Fruit fly (Drosophila melanogaster) whole organism, embryonic: ENCODE measurements around the gene fz3.

ENCODE experiments used
- Abd-B ChIP-seq: fragments of 200-800 bp; sonication (Bioruptor generic); optimal IDR thresholded peaks from 2 replicates; lab custom pipeline; 2018; ENCODE audit warnings: missing biosample characterization, mild to moderate bottlenecking, missing genetic modification characterization, moderate library complexity
- Atf-2 ChIP-seq: fragments of 200-800 bp; sonication (Bioruptor generic); optimal IDR thresholded peaks from 2 replicates; lab custom pipeline; 2016; ENCODE audit warnings: missing biosample characterization, missing genetic modification characterization
- BEAF-32 ChIP-seq: fragments of 200-800 bp; sonication (Bioruptor generic); optimal IDR thresholded peaks from 3 replicates; lab custom pipeline; 2017; ENCODE audit warnings: missing biosample characterization, missing genetic modification characterization, mild to moderate bottlenecking, moderate library complexity, missing genetic modification reagents
- CG10565 ChIP-seq: fragments of 200-800 bp; sonication (Bioruptor generic); optimal IDR thresholded peaks from 3 replicates; lab custom pipeline; 2016; ENCODE audit warnings: missing biosample characterization, mild to moderate bottlenecking, missing genetic modification characterization
- CG12104 ChIP-seq: fragments of 200-800 bp; sonication (Bioruptor generic); optimal IDR thresholded peaks from 3 replicates; lab custom pipeline; 2016; ENCODE audit warnings: missing biosample characterization, missing genetic modification characterization
- CG12942 ChIP-seq: fragments of 200-800 bp; sonication (Bioruptor generic); optimal IDR thresholded peaks from 3 replicates; lab custom pipeline; 2016; ENCODE audit warnings: missing biosample characterization, missing genetic modification characterization
- CG13424 ChIP-seq: fragments of 200-800 bp; sonication (Bioruptor generic); optimal IDR thresholded peaks from 2 replicates; lab custom pipeline; 2019; ENCODE audit warnings: missing biosample characterization, mild to moderate bottlenecking, missing genetic modification characterization, moderate library complexity
- CG15073 ChIP-seq: fragments of 200-800 bp; sonication (Bioruptor generic); optimal IDR thresholded peaks from 2 replicates; lab custom pipeline; 2016; ENCODE audit warnings: missing biosample characterization, missing genetic modification characterization
- CG18476 ChIP-seq: fragments of 200-800 bp; sonication (Bioruptor generic); optimal IDR thresholded peaks from 2 replicates; lab custom pipeline; 2016; ENCODE audit warnings: missing biosample characterization, mild to moderate bottlenecking, missing genetic modification characterization
- CG18599 ChIP-seq: fragments of 200-800 bp; sonication (Bioruptor generic); optimal IDR thresholded peaks from 3 replicates; lab custom pipeline; 2017; ENCODE audit warnings: missing biosample characterization, missing genetic modification characterization, mild to moderate bottlenecking, moderate library complexity, missing genetic modification reagents
- CG2202 ChIP-seq: fragments of 200-800 bp; sonication (Bioruptor generic); optimal IDR thresholded peaks from 2 replicates; lab custom pipeline; 2018; ENCODE audit warnings: missing biosample characterization, mild to moderate bottlenecking, missing genetic modification characterization
- CG2678 ChIP-seq: fragments of 200-800 bp; sonication (Bioruptor generic); optimal IDR thresholded peaks from 3 replicates; lab custom pipeline; 2019; ENCODE audit warnings: missing biosample characterization, mild to moderate bottlenecking, missing genetic modification characterization, moderate library complexity
- CG3995 ChIP-seq: fragments of 200-800 bp; sonication (Bioruptor generic); optimal IDR thresholded peaks from 3 replicates; lab custom pipeline; 2016; ENCODE audit warnings: missing biosample characterization, missing genetic modification characterization
- CG6175 ChIP-seq: fragments of 200-800 bp; sonication (Bioruptor generic); IDR thresholded peaks from 3 replicates; pipeline ENCODE4 v1.3.6; 2022; ENCODE audit warnings: missing biosample characterization, missing genetic modification characterization
- CHES-1-like ChIP-seq: fragments of 200-800 bp; sonication (Bioruptor generic); optimal IDR thresholded peaks from 2 replicates; lab custom pipeline; 2016; ENCODE audit warnings: missing biosample characterization, missing genetic modification characterization
- D19A ChIP-seq: fragments of 200-800 bp; optimal IDR thresholded peaks from 3 replicates; lab custom pipeline; 2019; ENCODE audit warnings: missing biosample characterization, mild to moderate bottlenecking, missing genetic modification characterization, moderate library complexity
- Dref ChIP-seq: fragments of 200-800 bp; sonication (Bioruptor generic); IDR thresholded peaks from 2 replicates; pipeline ENCODE4 v1.3.6; 2022; ENCODE audit warnings: missing biosample characterization, missing genetic modification characterization
- Ets97D ChIP-seq: fragments of 200-800 bp; sonication (Bioruptor generic); optimal IDR thresholded peaks from 3 replicates; lab custom pipeline; 2016; ENCODE audit warnings: missing biosample characterization, missing genetic modification characterization
- HmgD ChIP-seq: fragments of 200-800 bp; sonication (Bioruptor generic); optimal IDR thresholded peaks from 3 replicates; lab custom pipeline; 2016; ENCODE audit warnings: missing biosample characterization, missing genetic modification characterization
- Meics ChIP-seq: fragments of 200-800 bp; sonication (Bioruptor generic); optimal IDR thresholded peaks from 2 replicates; lab custom pipeline; 2017; ENCODE audit warnings: missing biosample characterization, mild to moderate bottlenecking, missing genetic modification characterization
- Neu2 ChIP-seq: fragments of 200-800 bp; sonication (Bioruptor generic); optimal IDR thresholded peaks from 3 replicates; lab custom pipeline; 2016; ENCODE audit warnings: missing biosample characterization, missing genetic modification characterization, borderline replicate concordance
- Nf-YB ChIP-seq: fragments of 200-800 bp; sonication (Bioruptor generic); optimal IDR thresholded peaks from 3 replicates; lab custom pipeline; 2019; ENCODE audit warnings: missing biosample characterization, mild to moderate bottlenecking, missing genetic modification characterization, moderate library complexity
- Oaz ChIP-seq: fragments of 200-800 bp; sonication (Bioruptor generic); IDR thresholded peaks from 2 replicates; pipeline ENCODE4 v1.3.6; 2022; ENCODE audit warnings: missing biosample characterization, missing genetic modification characterization
- Optix ChIP-seq: fragments of 200-800 bp; sonication (Bioruptor generic); IDR thresholded peaks from 3 replicates; pipeline ENCODE4 v1.3.6; 2022; ENCODE audit warnings: missing biosample characterization, missing genetic modification characterization
- Ravus ChIP-seq: fragments of 200-800 bp; sonication (Bioruptor generic); IDR thresholded peaks from 2 replicates; pipeline ENCODE4 v1.3.6; 2022; ENCODE audit warnings: missing biosample characterization, missing genetic modification characterization
- Scr ChIP-seq: fragments of 200-800 bp; sonication (Bioruptor generic); IDR thresholded peaks from 2 replicates; pipeline ENCODE4 v1.3.6; 2022; ENCODE audit warnings: missing biosample characterization, missing genetic modification characterization; ENCODE audit not compliant: partially characterized antibody
- Sry-β ChIP-seq: fragments of 200-800 bp; sonication (Bioruptor generic); optimal IDR thresholded peaks from 2 replicates; lab custom pipeline; 2018; ENCODE audit warnings: missing biosample characterization, mild to moderate bottlenecking, missing genetic modification characterization, moderate library complexity
- Usf ChIP-seq: fragments of 200-800 bp; sonication (Bioruptor generic); optimal IDR thresholded peaks from 2 replicates; lab custom pipeline; 2017; ENCODE audit warnings: missing genotype, missing biosample characterization, missing genetic modification characterization
- az2 ChIP-seq: fragments of 200-800 bp; sonication (Bioruptor generic); optimal IDR thresholded peaks from 3 replicates; lab custom pipeline; 2016; ENCODE audit warnings: missing biosample characterization, missing genetic modification characterization
- bbx ChIP-seq: fragments of 200-800 bp; sonication (Bioruptor generic); IDR thresholded peaks from 2 replicates; pipeline ENCODE4 v1.3.6; 2022; ENCODE audit warnings: missing biosample characterization, missing genetic modification characterization; ENCODE audit not compliant: partially characterized antibody
- btn ChIP-seq: fragments of 200-800 bp; sonication (Bioruptor generic); optimal IDR thresholded peaks from 2 replicates; lab custom pipeline; 2016; ENCODE audit warnings: missing biosample characterization, missing genetic modification characterization
- cas ChIP-seq: fragments of 200-800 bp; sonication (Bioruptor generic); IDR thresholded peaks from 2 replicates; pipeline ENCODE4 v1.3.6; 2022; ENCODE audit warnings: missing biosample characterization, missing genetic modification characterization
- chm ChIP-seq: fragments of 200-800 bp; sonication (Bioruptor generic); IDR thresholded peaks from 2 replicates; pipeline ENCODE4 v1.3.6; 2022; ENCODE audit warnings: missing biosample characterization, missing genetic modification characterization
- crc ChIP-seq: fragments of 200-800 bp; sonication (Bioruptor generic); optimal IDR thresholded peaks from 2 replicates; lab custom pipeline; 2016; ENCODE audit warnings: missing biosample characterization, missing genetic modification characterization
- croc ChIP-seq: fragments of 200-800 bp; sonication (Bioruptor generic); conservative IDR thresholded peaks from 3 replicates; pipeline ENCODE4 v1.3.6; 2022; ENCODE audit warnings: missing biosample characterization, missing genetic modification characterization
- fd102C ChIP-seq: fragments of 200-800 bp; sonication (Bioruptor generic); optimal IDR thresholded peaks from 2 replicates; lab custom pipeline; 2018; ENCODE audit warnings: missing biosample characterization, mild to moderate bottlenecking, missing genetic modification characterization, moderate library complexity
- gsb ChIP-seq: fragments of 200-800 bp; sonication (Bioruptor generic); IDR thresholded peaks from 2 replicates; pipeline ENCODE4 v1.3.6; 2022; ENCODE audit warnings: missing biosample characterization, missing genetic modification characterization
- jumu ChIP-seq: fragments of 200-800 bp; sonication (Bioruptor generic); optimal IDR thresholded peaks from 3 replicates; lab custom pipeline; 2016; ENCODE audit warnings: missing biosample characterization, missing genetic modification characterization
- kni ChIP-seq: fragments of 200-800 bp; sonication (Bioruptor generic); optimal IDR thresholded peaks from 3 replicates; lab custom pipeline; 2017; ENCODE audit warnings: mild to moderate bottlenecking, missing biosample characterization, missing genetic modification reagents, missing genetic modification characterization
- knrl ChIP-seq: fragments of 200-800 bp; sonication (Bioruptor generic); IDR thresholded peaks from 3 replicates; pipeline ENCODE4 v1.3.6; 2022; ENCODE audit warnings: missing biosample characterization, missing genetic modification characterization; ENCODE audit not compliant: partially characterized antibody
- lilli ChIP-seq: fragments of 200-800 bp; sonication (Bioruptor generic); optimal IDR thresholded peaks from 3 replicates; lab custom pipeline; 2016; ENCODE audit warnings: missing biosample characterization, missing genetic modification characterization
- odd ChIP-seq: fragments of 200-800 bp; sonication (Bioruptor generic); optimal IDR thresholded peaks from 2 replicates; lab custom pipeline; 2017; ENCODE audit warnings: missing biosample characterization, mild to moderate bottlenecking, missing genetic modification characterization
- peb ChIP-seq: fragments of 200-800 bp; sonication (Bioruptor generic); IDR thresholded peaks from 2 replicates; pipeline ENCODE4 v1.3.6; 2022; ENCODE audit warnings: missing biosample characterization, missing genetic modification characterization
- pzg ChIP-seq: fragments of 200-800 bp; sonication (Bioruptor generic); optimal IDR thresholded peaks from 3 replicates; lab custom pipeline; 2018; ENCODE audit warnings: missing biosample characterization, mild to moderate bottlenecking, missing genetic modification characterization, moderate library complexity
- slou ChIP-seq: fragments of 200-800 bp; sonication (Bioruptor generic); optimal IDR thresholded peaks from 3 replicates; lab custom pipeline; 2016; ENCODE audit warnings: missing biosample characterization, missing genetic modification characterization
- sqz ChIP-seq: fragments of 200-800 bp; sonication (Bioruptor generic); optimal IDR thresholded peaks from 3 replicates; lab custom pipeline; 2018; ENCODE audit warnings: missing biosample characterization, mild to moderate bottlenecking, missing genetic modification characterization
- tna ChIP-seq: fragments of 200-800 bp; sonication (Bioruptor generic); IDR thresholded peaks from 2 replicates; pipeline ENCODE4 v1.3.6; 2022; ENCODE audit warnings: missing biosample characterization, missing genetic modification characterization; ENCODE audit not compliant: partially characterized antibody
- unpg ChIP-seq: fragments of 200-800 bp; sonication (Bioruptor generic); optimal IDR thresholded peaks from 3 replicates; lab custom pipeline; 2018; ENCODE audit warnings: missing biosample characterization, mild to moderate bottlenecking, missing genetic modification characterization, moderate library complexity
- wek ChIP-seq: fragments of 200-800 bp; sonication (Bioruptor generic); optimal IDR thresholded peaks from 3 replicates; lab custom pipeline; 2018; ENCODE audit warnings: missing biosample characterization, mild to moderate bottlenecking, missing genetic modification characterization, moderate library complexity
- zen2 ChIP-seq: fragments of 200-800 bp; sonication (Bioruptor generic); IDR thresholded peaks from 3 replicates; pipeline ENCODE4 v1.3.6; 2022; ENCODE audit warnings: missing biosample characterization, missing genetic modification characterization; ENCODE audit not compliant: partially characterized antibody
- zfh1 ChIP-seq: fragments of 200-800 bp; sonication (Bioruptor generic); IDR thresholded peaks from 3 replicates; pipeline ENCODE4 v1.3.6; 2022; ENCODE audit warnings: missing biosample characterization, missing genetic modification characterization

The fz3 gene

DNA sequence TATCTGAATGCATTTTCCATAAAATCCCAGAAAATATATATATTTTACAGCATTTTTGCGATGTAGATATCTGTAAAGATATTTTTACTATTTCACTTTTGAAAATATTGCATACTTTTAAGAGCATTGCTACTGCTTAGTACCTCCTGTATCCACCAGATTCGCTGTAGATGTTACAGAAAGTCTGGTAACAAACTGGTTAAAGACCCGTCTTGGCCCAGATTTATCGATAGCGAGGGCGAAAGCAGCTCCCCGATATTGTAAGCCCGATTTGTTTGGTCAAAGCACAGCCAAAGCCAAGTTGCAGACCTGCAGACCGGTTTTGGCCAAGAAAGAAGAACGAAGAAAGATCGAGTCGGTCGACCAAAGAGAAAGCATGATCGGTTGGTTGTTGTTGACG lies 14.7 kb downstream of the fz3 start, which contains the start of gene tw (continued):
- TF ChIP-seq zfh1 (GFP tag; lab: Robert Waterston, UW) (no peak), Nf-YB (GFP tag; lab: Kevin White, UChicago) (no peak), crc (GFP tag; lab: Kevin White, UChicago) (no peak), CG6175 (no peak), cas (GFP tag; lab: Robert Waterston, UW) (no peak), wek (GFP tag; lab: Kevin White, UChicago) (no peak), az2 (GFP tag; lab: Kevin White, UChicago) (no peak), CG18476 (no peak), Scr (GFP tag; lab: Robert Waterston, UW) (peak; percentile 50; the same call in 1 of the 2 replicates), gsb (GFP tag; lab: Robert Waterston, UW) (no peak), D19A (no peak), CG12104 (GFP tag; lab: Kevin White, UChicago) (no peak), Dref (GFP tag; lab: Robert Waterston, UW) (peak; percentile 61), Sry-β (no peak), knrl (GFP tag; lab: Robert Waterston, UW) (peak; percentile 40; the same call in 2 of the 3 replicates), unpg (GFP tag; lab: Kevin White, UChicago) (no peak), bbx (peak; percentile 72), CG15073 (GFP tag; lab: Kevin White, UChicago) (no peak), kni (GFP tag; lab: Kevin White, UChicago) (peak; percentile 10), CG2678 (tag; lab: Kevin White, UChicago) (no peak), tna (GFP tag; lab: Robert Waterston, UW) (no peak), Ets97D (GFP tag; lab: Kevin White, UChicago) (no peak), btn (GFP tag; lab: Kevin White, UChicago) (no peak), Usf (GFP tag; lab: Kevin White, UChicago) (no peak), Optix (GFP tag; lab: Robert Waterston, UW) (no peak), zen2 (GFP tag; lab: Robert Waterston, UW) (peak; percentile 20; the same call in 1 of the 3 replicates), CG12942 (GFP tag; lab: Kevin White, UChicago) (no peak), fd102C (GFP tag; lab: Kevin White, UChicago) (no peak), sqz (GFP tag; lab: Kevin White, UChicago) (no peak), CG18599 (GFP tag; lab: Kevin White, UChicago) (no peak), CG2202 (no peak), BEAF-32 (GFP tag; lab: Kevin White, UChicago) (peak; percentile 52), CHES-1-like (GFP tag; lab: Kevin White, UChicago) (no peak), peb (GFP tag; lab: Robert Waterston, UW) (no peak), jumu (GFP tag; lab: Kevin White, UChicago) (no peak), CG13424 (no peak), Neu2 (GFP tag; lab: Kevin White, UChicago) (no peak), lilli (GFP tag; lab: Kevin White, UChicago) (no peak), slou (no peak), Meics (GFP tag; lab: Kevin White, UChicago) (no peak), Atf-2 (GFP tag; lab: Kevin White, UChicago) (no peak), CG10565 (GFP tag; lab: Kevin White, UChicago) (no peak), HmgD (GFP tag; lab: Kevin White, UChicago) (no peak), CG3995 (no peak), croc (GFP tag; lab: Robert Waterston, UW) (no peak), Oaz (no peak), chm (GFP tag; lab: Robert Waterston, UW) (no peak), pzg (GFP tag; lab: Kevin White, UChicago) (peak; percentile 22), Abd-B (GFP tag; lab: Kevin White, UChicago) (no peak), Ravus (GFP tag; lab: Robert Waterston, UW) (no peak), odd (no peak)
